Worm (Caenorhabditis elegans) whole organism, young adult: ENCODE measurements around the gene msp-10.

Experiments used
- B0019.2 ChIP-seq: fragments of 200-800 bp; sonication (Bioruptor generic); conservative IDR thresholded peaks from 2 replicates; pipeline ENCODE4 v1.3.6; 2022; ENCODE audit warnings: missing genetic modification reagents, missing genetic modification characterization, missing compliant biosample characterization
- B0261.1 ChIP-seq: sonication (generic microtip); optimal IDR thresholded peaks from 2 replicates; lab custom pipeline; 2016; ENCODE audit warnings: mild to moderate bottlenecking, missing genetic modification characterization, moderate library complexity, missing compliant biosample characterization
- C06A6.2 ChIP-seq: fragments of 200-800 bp; sonication (Bioruptor generic); conservative IDR thresholded peaks from 2 replicates; pipeline ENCODE4 v1.3.6; 2022; ENCODE audit warnings: missing genetic modification characterization, missing compliant biosample characterization
- D2030.7 ChIP-seq: fragments of 200-800 bp; sonication (Bioruptor generic); IDR thresholded peaks from 2 replicates; pipeline ENCODE4 v1.3.6; 2022; ENCODE audit warnings: missing genetic modification reagents, missing genetic modification characterization, missing compliant biosample characterization
- F10E7.11 ChIP-seq: sonication (generic microtip); optimal IDR thresholded peaks from 2 replicates; lab custom pipeline; 2017; ENCODE audit warnings: mild to moderate bottlenecking, missing genetic modification characterization, moderate library complexity, missing compliant biosample characterization
- F23B12.7 ChIP-seq: sonication (generic microtip); optimal IDR thresholded peaks from 2 replicates; lab custom pipeline; 2017; ENCODE audit warnings: missing genetic modification characterization, mild to moderate bottlenecking, missing compliant biosample characterization, antibody characterized with exemption, moderate library complexity; ENCODE audit not compliant: insufficient read depth
- F37B4.10 ChIP-seq: fragments of 200-800 bp; sonication (Bioruptor generic); IDR thresholded peaks from 2 replicates; pipeline ENCODE4 v1.3.6; 2022; ENCODE audit warnings: missing genetic modification characterization, missing compliant biosample characterization
- F49E8.2 ChIP-seq: sonication (generic microtip); optimal IDR thresholded peaks from 3 replicates; lab custom pipeline; 2017; ENCODE audit warnings: missing genetic modification characterization, mild to moderate bottlenecking, missing compliant biosample characterization, antibody characterized with exemption, moderate library complexity; ENCODE audit not compliant: insufficient read depth
- K12H6.12 ChIP-seq: fragments of 200-800 bp; sonication (Bioruptor generic); optimal IDR thresholded peaks from 2 replicates; lab custom pipeline; 2018; ENCODE audit warnings: mild to moderate bottlenecking, missing genetic modification characterization, missing compliant biosample characterization
- T07F8.4 ChIP-seq: sonication (generic microtip); optimal IDR thresholded peaks from 2 replicates; lab custom pipeline; 2016; ENCODE audit warnings: mild to moderate bottlenecking, missing genetic modification characterization, moderate library complexity, missing compliant biosample characterization
- Y67H2A.10 ChIP-seq: fragments of 200-800 bp; sonication (Bioruptor generic); conservative IDR thresholded peaks from 2 replicates; pipeline ENCODE4 v1.3.6; 2022; ENCODE audit warnings: missing genetic modification reagents, missing genetic modification characterization, missing compliant biosample characterization
- Y79H2A.3 ChIP-seq: fragments of 200-800 bp; sonication (Bioruptor generic); conservative IDR thresholded peaks from 2 replicates; pipeline ENCODE4 v1.3.6; 2022; ENCODE audit warnings: missing genetic modification reagents, missing genetic modification characterization, missing compliant biosample characterization
- akir-1 ChIP-seq: fragments of 200-800 bp; sonication (Bioruptor generic); optimal IDR thresholded peaks from 2 replicates; lab custom pipeline; 2018; ENCODE audit warnings: mild to moderate bottlenecking, missing genetic modification characterization, moderate library complexity, missing compliant biosample characterization
- attf-5 ChIP-seq: fragments of 200-800 bp; sonication (Bioruptor generic); optimal IDR thresholded peaks from 2 replicates; lab custom pipeline; 2018; ENCODE audit warnings: mild to moderate bottlenecking, missing genetic modification characterization, missing compliant biosample characterization
- bed-2 ChIP-seq: fragments of 200-800 bp; sonication (Bioruptor generic); IDR thresholded peaks from 2 replicates; pipeline ENCODE4 v1.3.6; 2022; ENCODE audit warnings: missing genetic modification reagents, missing genetic modification characterization, missing compliant biosample characterization
- ccch-3 ChIP-seq: fragments of 200-800 bp; sonication (Bioruptor generic); optimal IDR thresholded peaks from 2 replicates; lab custom pipeline; 2018; ENCODE audit warnings: mild to moderate bottlenecking, missing genetic modification characterization, missing compliant biosample characterization
- cebp-2 ChIP-seq: fragments of 200-800 bp; sonication (Bioruptor generic); IDR thresholded peaks from 2 replicates; pipeline ENCODE4 v1.3.6; 2022; ENCODE audit warnings: missing genetic modification characterization, missing compliant biosample characterization
- ceh-100 ChIP-seq: fragments of 200-800 bp; sonication (Bioruptor generic); IDR thresholded peaks from 2 replicates; pipeline ENCODE4 v1.3.6; 2022; ENCODE audit warnings: missing genetic modification reagents, missing genetic modification characterization, missing compliant biosample characterization
- ceh-27 ChIP-seq: fragments of 200-800 bp; sonication (Bioruptor generic); optimal IDR thresholded peaks from 2 replicates; lab custom pipeline; 2018; ENCODE audit warnings: mild to moderate bottlenecking, missing genetic modification characterization, moderate library complexity, missing compliant biosample characterization
- ceh-40 ChIP-seq: fragments of 200-800 bp; sonication (Bioruptor generic); IDR thresholded peaks from 2 replicates; pipeline ENCODE4 v1.3.6; 2022; ENCODE audit warnings: missing genetic modification characterization, missing compliant biosample characterization
- ceh-79 ChIP-seq: sonication (generic microtip); optimal IDR thresholded peaks from 2 replicates; lab custom pipeline; 2017; ENCODE audit warnings: mild to moderate bottlenecking, missing genetic modification characterization, missing compliant biosample characterization
- efl-1 ChIP-seq: fragments of 150-350 bp; optimal IDR thresholded peaks from 2 replicates; lab custom pipeline; 2014; ENCODE audit warnings: missing biosample characterization, missing genetic modification reagents, missing genetic modification characterization
- ekl-4 ChIP-seq: fragments of 200-800 bp; sonication (Bioruptor generic); IDR thresholded peaks from 2 replicates; pipeline ENCODE4 v1.3.6; 2022; ENCODE audit warnings: missing genetic modification reagents, missing genetic modification characterization, missing compliant biosample characterization
- hlh-12 ChIP-seq: sonication (generic microtip); optimal IDR thresholded peaks from 2 replicates; lab custom pipeline; 2016; ENCODE audit warnings: missing genetic modification characterization, missing compliant biosample characterization
- hmg-1.2 ChIP-seq: fragments of 200-800 bp; sonication (Bioruptor generic); IDR thresholded peaks from 2 replicates; pipeline ENCODE4 v1.3.6; 2022; ENCODE audit warnings: missing genetic modification reagents, missing genetic modification characterization, missing compliant biosample characterization
- let-526 ChIP-seq: fragments of 200-800 bp; sonication (Bioruptor generic); IDR thresholded peaks from 2 replicates; pipeline ENCODE4 v1.3.6; 2022; ENCODE audit warnings: missing genetic modification reagents, missing genetic modification characterization, missing compliant biosample characterization
- lin-26 ChIP-seq: fragments of 200-800 bp; sonication (Bioruptor generic); IDR thresholded peaks from 2 replicates; pipeline ENCODE4 v1.3.6; 2022; ENCODE audit warnings: missing genetic modification reagents, missing genetic modification characterization, missing compliant biosample characterization
- lsl-1 ChIP-seq: fragments of 200-800 bp; sonication (Bioruptor generic); optimal IDR thresholded peaks from 2 replicates; lab custom pipeline; 2018; ENCODE audit warnings: mild to moderate bottlenecking, missing genetic modification characterization, moderate library complexity, missing compliant biosample characterization
- lsy-27 ChIP-seq: sonication (generic microtip); optimal IDR thresholded peaks from 2 replicates; lab custom pipeline; 2017; ENCODE audit warnings: missing genetic modification characterization, mild to moderate bottlenecking, missing compliant biosample characterization, antibody characterized with exemption, missing genotype, borderline replicate concordance; ENCODE audit not compliant: insufficient read depth
- madf-3 ChIP-seq: fragments of 200-800 bp; sonication (Bioruptor generic); IDR thresholded peaks from 2 replicates; pipeline ENCODE4 v1.3.6; 2022; ENCODE audit warnings: missing genetic modification reagents, missing genetic modification characterization, missing compliant biosample characterization
- madf-6 ChIP-seq: fragments of 200-800 bp; sonication (Bioruptor generic); IDR thresholded peaks from 2 replicates; pipeline ENCODE4 v1.3.6; 2022; ENCODE audit warnings: missing genetic modification reagents, missing genetic modification characterization, missing compliant biosample characterization
- nfya-2 ChIP-seq: fragments of 200-800 bp; sonication (Bioruptor generic); IDR thresholded peaks from 2 replicates; pipeline ENCODE4 v1.3.6; 2022; ENCODE audit warnings: missing genetic modification reagents, missing genetic modification characterization, missing compliant biosample characterization
- nhr-179 ChIP-seq: sonication (generic microtip); optimal IDR thresholded peaks from 2 replicates; lab custom pipeline; 2016; ENCODE audit warnings: mild to moderate bottlenecking, missing genetic modification characterization, missing compliant biosample characterization
- nhr-90 ChIP-seq: sonication (generic microtip); optimal IDR thresholded peaks from 2 replicates; lab custom pipeline; 2016; ENCODE audit warnings: missing genotype, mild to moderate bottlenecking, missing genetic modification characterization, missing compliant biosample characterization
- pbrm-1 ChIP-seq: fragments of 200-800 bp; sonication (Bioruptor generic); IDR thresholded peaks from 2 replicates; pipeline ENCODE4 v1.3.6; 2022; ENCODE audit warnings: missing genetic modification reagents, missing genetic modification characterization, missing compliant biosample characterization
- repo-1 ChIP-seq: sonication (generic microtip); optimal IDR thresholded peaks from 2 replicates; lab custom pipeline; 2017; ENCODE audit warnings: mild to moderate bottlenecking, missing genetic modification characterization, missing compliant biosample characterization
- snpc-4 ChIP-seq, 5 experiments: fragments of 150-350 bp in 1 of 5; sonication (generic microtip) in 4 of 5; optimal IDR thresholded peaks; 2 replicates each; lab custom pipeline; 2014 to 2018; ENCODE audit warnings: missing genetic modification characterization in 5 of 5, missing biosample characterization in 3 of 5, antibody characterized with exemption in 2 of 5, mild to moderate bottlenecking in 2 of 5, missing compliant biosample characterization in 2 of 5, missing genotype in 2 of 5, moderate library complexity in 2 of 5, missing genetic modification reagents in 1 of 5
- tbp1 ChIP-seq: fragments of 200-800 bp; sonication (Bioruptor generic); optimal IDR thresholded peaks from 2 replicates; lab custom pipeline; 2018; ENCODE audit warnings: mild to moderate bottlenecking, missing genetic modification characterization, missing compliant biosample characterization
- unc-130 ChIP-seq: sonication (generic microtip); optimal IDR thresholded peaks from 2 replicates; lab custom pipeline; 2016; ENCODE audit warnings: missing genetic modification reagents, missing genetic modification characterization, missing compliant biosample characterization
- xnd-1 ChIP-seq: sonication (generic microtip); optimal IDR thresholded peaks from 2 replicates; lab custom pipeline; 2016; ENCODE audit warnings: missing genotype, missing genetic modification reagents, missing genetic modification characterization, missing compliant biosample characterization
- zfh-2 ChIP-seq: fragments of 200-800 bp; sonication (Bioruptor generic); conservative IDR thresholded peaks from 2 replicates; pipeline ENCODE4 v1.3.6; 2022; ENCODE audit warnings: missing genetic modification reagents, missing genetic modification characterization, missing compliant biosample characterization
- ztf-22 ChIP-seq: fragments of 200-800 bp; sonication (Bioruptor generic); optimal IDR thresholded peaks from 2 replicates; lab custom pipeline; 2018; ENCODE audit warnings: mild to moderate bottlenecking, missing genetic modification characterization, moderate library complexity, missing compliant biosample characterization
- ztf-25 ChIP-seq: fragments of 200-800 bp; sonication (Bioruptor generic); IDR thresholded peaks from 2 replicates; pipeline ENCODE4 v1.3.6; 2022; ENCODE audit warnings: missing genetic modification reagents, missing genetic modification characterization, missing compliant biosample characterization
- ztf-3 ChIP-seq: fragments of 200-800 bp; sonication (Bioruptor generic); optimal IDR thresholded peaks from 2 replicates; lab custom pipeline; 2018; ENCODE audit warnings: mild to moderate bottlenecking, missing genetic modification characterization, missing compliant biosample characterization

Gene msp-10

DNA sequence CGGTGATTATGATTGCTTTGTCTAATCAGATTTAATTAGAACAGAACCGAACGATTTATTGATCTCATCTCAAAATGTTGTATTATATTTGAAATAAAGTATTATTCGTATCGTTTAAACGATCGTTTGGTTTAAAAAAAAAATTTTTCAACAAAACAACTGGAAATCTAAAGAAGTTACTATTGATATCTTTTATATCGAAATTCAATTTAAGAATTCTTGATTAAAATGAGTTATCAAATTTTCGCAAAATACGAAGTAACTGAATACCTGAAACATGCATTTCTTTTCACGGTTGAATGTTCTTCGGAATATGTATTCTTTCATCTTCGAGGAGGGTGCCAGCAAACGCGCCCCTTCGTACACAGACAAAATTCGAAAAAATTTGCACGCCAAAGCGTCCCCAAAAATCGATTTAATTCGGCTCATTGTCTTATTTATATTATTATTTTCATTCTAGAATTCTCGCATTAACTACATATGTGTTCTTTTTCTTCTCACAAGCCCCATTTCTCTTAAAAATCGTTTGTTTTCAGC, 20.6 kb downstream of the msp-10 start, which contains the start of gene npp-1 (continued):
- TF ChIP-seq F23B12.7 (tag; lab: Kevin White, UChicago) = peak; percentile 18
- peak; percentile 63 for TF ChIP-seq attf-5 (GFP tag; lab: Kevin White, UChicago)
- peak; percentile 22; the same call in 1 of the 2 replicates for TF ChIP-seq D2030.7 (GFP tag; lab: Robert Waterston, UW)
- TF ChIP-seq bed-2 = no peak
- peak; percentile 83 for TF ChIP-seq ceh-100 (GFP tag; lab: Robert Waterston, UW)

DNA sequence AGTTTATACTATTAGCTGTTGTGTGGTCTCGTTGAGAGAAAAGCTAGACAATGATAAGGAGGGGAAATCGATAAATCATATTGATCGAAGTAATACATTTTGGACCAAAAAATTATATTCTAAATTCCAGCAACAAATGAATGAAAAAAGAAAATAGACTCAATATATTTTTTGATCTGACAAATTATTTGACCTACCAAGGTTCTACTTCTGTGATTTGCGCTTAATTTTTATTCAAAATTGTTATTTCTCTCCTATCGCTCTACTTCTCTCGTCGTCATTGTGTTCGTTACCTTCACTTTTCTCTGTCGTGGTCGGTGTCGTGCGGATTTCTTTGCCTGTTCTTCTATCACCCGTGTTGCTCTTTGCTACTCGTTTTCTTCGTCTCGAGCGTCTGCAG, 21.5 kb downstream of the msp-10 start:
- TF ChIP-seq ccch-3 (GFP tag; lab: Kevin White, UChicago) (no peak), xnd-1 (tag; lab: Kevin White, UChicago) (peak; percentile 15), snpc-4 (GFP tag; optimal IDR thresholded peaks at IDR 0.05; lab: Kevin White, UChicago) (no peak), snpc-4 (tag; optimal IDR thresholded peaks at IDR 0.05; lab: Kevin White, UChicago) (no peak), ekl-4 (GFP tag; lab: Robert Waterston, UW) (no peak), efl-1 (GFP tag; lab: Kevin White, UChicago) (peak; percentile 52), cebp-2 (GFP tag; lab: Robert Waterston, UW) (no peak), unc-130 (no peak), ceh-79 (tag; lab: Kevin White, UChicago) (no peak), hlh-12 (tag; lab: Kevin White, UChicago) (no peak), madf-6 (GFP tag; lab: Robert Waterston, UW) (peak; percentile 77)

DNA sequence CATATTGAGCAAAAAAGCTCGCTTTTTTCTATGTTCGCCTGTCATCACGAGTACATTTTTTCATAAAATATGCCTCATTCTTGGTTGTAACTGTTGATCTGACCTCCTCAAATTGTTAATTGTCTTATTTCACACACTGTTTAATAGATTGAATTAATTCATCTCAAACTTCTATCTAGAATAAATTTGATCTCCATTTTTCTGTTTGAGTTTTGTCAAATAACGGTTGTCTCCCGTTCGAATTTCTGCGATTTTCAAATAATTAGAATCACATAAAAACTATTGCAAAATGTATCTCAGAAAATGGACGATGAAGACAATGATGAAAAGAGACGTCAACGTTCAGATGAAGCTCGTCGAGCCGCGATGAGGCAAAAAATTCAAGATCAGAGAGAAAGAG, 24.5 kb downstream of the msp-10 start, which contains the start of gene K07F5.14:
TSS of gene K07F5.14 (plus strand) at position 301 of the 400 bp plus-strand sequence.
- TF ChIP-seq let-526 (no peak), Y79H2A.3 (GFP tag; lab: Robert Waterston, UW) (no peak), akir-1 (GFP tag; lab: Kevin White, UChicago) (no peak), ztf-22 (GFP tag; lab: Kevin White, UChicago) (no peak), F37B4.10 (GFP tag; lab: Robert Waterston, UW) (no peak), madf-6 (GFP tag; lab: Robert Waterston, UW) (peak; percentile 35; the same call in 1 of the 2 replicates), madf-3 (GFP tag; lab: Robert Waterston, UW) (peak; percentile 59; the same call in 1 of the 2 replicates), zfh-2 (GFP tag; lab: Robert Waterston, UW) (no peak), F49E8.2 (tag; lab: Kevin White, UChicago) (no peak), T07F8.4 (no peak), B0019.2 (GFP tag; lab: Robert Waterston, UW) (no peak), repo-1 (no peak), lsl-1 (GFP tag; lab: Kevin White, UChicago) (peak; percentile 3), nhr-90 (tag; lab: Kevin White, UChicago) (no peak), F10E7.11 (tag; lab: Kevin White, UChicago) (no peak), ceh-40 (GFP tag; lab: Robert Waterston, UW) (no peak)

DNA sequence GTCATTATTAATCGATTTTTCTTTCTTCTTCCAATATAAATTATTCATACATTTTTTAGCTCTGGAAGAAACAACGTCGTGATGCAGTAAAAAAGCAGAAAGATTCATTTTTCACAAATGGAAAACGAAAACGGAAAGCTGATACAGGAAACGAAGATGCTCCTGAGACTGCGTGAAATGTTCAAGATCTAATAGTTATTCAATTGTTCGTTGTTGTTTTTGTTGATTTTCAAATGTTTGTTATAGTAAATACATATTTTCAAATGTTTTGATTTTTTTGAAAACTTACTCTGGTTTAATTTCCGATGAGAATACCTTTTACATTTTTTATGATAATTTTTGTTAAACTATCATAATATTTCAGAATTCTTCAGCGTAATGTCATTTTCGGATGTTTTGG, 26.4 kb downstream of the msp-10 start, which contains the start of gene K07F5.16:
TSS of gene K07F5.16 (plus strand) at position 301 of the 400 bp plus-strand sequence.
- no peak for TF ChIP-seq B0261.1 (tag; lab: Kevin White, UChicago)
- TF ChIP-seq pbrm-1 = no peak
- TF ChIP-seq ztf-25 (GFP tag; lab: Robert Waterston, UW) = no peak
- TF ChIP-seq K12H6.12 (tag; lab: Kevin White, UChicago) = no peak
- TF ChIP-seq nfya-2 (GFP tag; lab: Robert Waterston, UW) = no peak
- no peak for TF ChIP-seq lin-26 (GFP tag; lab: Robert Waterston, UW)
- TF ChIP-seq ztf-3 = no peak
- TF ChIP-seq C06A6.2 (GFP tag; lab: Robert Waterston, UW) = no peak
- no peak for TF ChIP-seq hmg-1.2 (GFP tag; lab: Robert Waterston, UW)
- no peak for TF ChIP-seq nhr-179
- TF ChIP-seq Y67H2A.10 (GFP tag; lab: Robert Waterston, UW) = no peak
- no peak for TF ChIP-seq tbp1 (GFP tag; lab: Kevin White, UChicago)
- no peak for TF ChIP-seq lsy-27 (tag; lab: Kevin White, UChicago)
- TF ChIP-seq ceh-27 = no peak
